Fruit fly (Drosophila melanogaster): Measurements from ENCODE around the gene Inx2.

Inx2 gene

dm6 chrX:6969364-6970137 lies 28.9 kb upstream of the Inx2 start, which contains the start of gene CG4586 (continued):
- TF ChIP-seq CG7556 (GFP tag; optimal IDR thresholded peaks at IDR 0.05) (peak; percentile 93), CG11085 (GFP tag; IDR thresholded peaks at IDR 0.05) (peak; percentile 53; the same call in 1 of the 2 replicates), jing (GFP tag; optimal IDR thresholded peaks at IDR 0.05) (peak; percentile 82), CG10959 (GFP tag; IDR thresholded peaks at IDR 0.05) (peak; percentile 75), CG3407 (GFP tag; optimal IDR thresholded peaks at IDR 0.05) (peak; percentile 87), pfk (GFP tag; optimal IDR thresholded peaks at IDR 0.05) (peak; percentile 41), odd (GFP tag; optimal IDR thresholded peaks at IDR 0.05) (peak; percentile 96), CG10267 (tag; optimal IDR thresholded peaks at IDR 0.05) (peak; percentile 86), ham (GFP tag; IDR thresholded peaks at IDR 0.05) (peak; percentile 78; the same call in 1 of the 2 replicates), sens (GFP tag) (peak; percentile 99), CG8290 (GFP tag; optimal IDR thresholded peaks at IDR 0.05) (peak; percentile 80), CG8290 (tag; optimal IDR thresholded peaks at IDR 0.05) (peak; percentile 62 to 99), CG9727 (GFP tag; optimal IDR thresholded peaks at IDR 0.05) (peak; percentile 94), CG16813 (GFP tag; IDR thresholded peaks at IDR 0.05; ENCODE audit: partially characterized antibody) (no peak), CG14441 (GFP tag; IDR thresholded peaks at IDR 0.05) (peak; percentile 94), Hsf (GFP tag; optimal IDR thresholded peaks at IDR 0.05) (peak; percentile 95), CG5245 (GFP tag; optimal IDR thresholded peaks at IDR 0.05) (peak; percentile 92), Hmx (GFP tag; optimal IDR thresholded peaks at IDR 0.05) (peak; percentile 75), CG10565 (GFP tag; optimal IDR thresholded peaks at IDR 0.05) (peak; percentile 88), lilli (GFP tag; optimal IDR thresholded peaks at IDR 0.05) (peak; percentile 96), dysf (GFP tag; IDR thresholded peaks at IDR 0.05) (peak; percentile 94), Gug (GFP tag; IDR thresholded peaks at IDR 0.05) (peak; percentile 82), CG8765 (GFP tag; IDR thresholded peaks at IDR 0.05) (peak; percentile 75), eve (GFP tag; optimal IDR thresholded peaks at IDR 0.05) (no peak), CrebB (tag; optimal IDR thresholded peaks at IDR 0.05) (peak; percentile 97), gem (tag; optimal IDR thresholded peaks at IDR 0.05) (peak; percentile 95), stwl (tag; optimal IDR thresholded peaks at IDR 0.05) (no peak), CG14667 (GFP tag; IDR thresholded peaks at IDR 0.05) (peak; percentile 68), Mrtf (GFP tag; IDR thresholded peaks at IDR 0.05) (peak; percentile 90), crol (GFP tag; IDR thresholded peaks at IDR 0.05) (0 out of 2 replicates have a peak, but pooled peaks have one; percentile 31), eyg (GFP tag; optimal IDR thresholded peaks at IDR 0.05) (peak; percentile 95), rib (GFP tag; IDR thresholded peaks at IDR 0.05) (peak; percentile 96), CG15514 (GFP tag; optimal IDR thresholded peaks at IDR 0.05) (peak; percentile 95), CG6765 (GFP tag; optimal IDR thresholded peaks at IDR 0.05) (peak; percentile 97), Optix (GFP tag; IDR thresholded peaks at IDR 0.05) (peak; percentile 93), gce (GFP tag; IDR thresholded peaks at IDR 0.05) (peak; percentile 92), CG14860 (GFP tag; IDR thresholded peaks at IDR 0.05; ENCODE audit: partially characterized antibody) (no peak), en (GFP tag; optimal IDR thresholded peaks at IDR 0.05) (peak; percentile 93), nerfin-2 (GFP tag; IDR thresholded peaks at IDR 0.05; ENCODE audit: partially characterized antibody) (no peak), CG6813 (GFP tag; optimal IDR thresholded peaks at IDR 0.05) (peak; percentile 97), kah (GFP tag; optimal IDR thresholded peaks at IDR 0.05) (peak; percentile 84), pnt (GFP tag; optimal IDR thresholded peaks at IDR 0.05) (peak; percentile 85), CG3847 (GFP tag; IDR thresholded peaks at IDR 0.05) (peak; percentile 84), CG15479 (GFP tag; optimal IDR thresholded peaks at IDR 0.05) (peak; percentile 7), zfh2 (GFP tag; optimal IDR thresholded peaks at IDR 0.05) (peak; percentile 97), CG7963 (GFP tag; IDR thresholded peaks at IDR 0.05; ENCODE audit: partially characterized antibody) (no peak), lbe (GFP tag; optimal IDR thresholded peaks at IDR 0.05) (peak; percentile 97), hb (GFP tag; IDR thresholded peaks at IDR 0.05; ENCODE audit: partially characterized antibody) (no peak), oc (tag; optimal IDR thresholded peaks at IDR 0.05) (peak; percentile 93), chm (GFP tag; IDR thresholded peaks at IDR 0.05) (peak; percentile 97)
